Fruit fly (Drosophila melanogaster): ENCODE data around the gene sala.

The sala gene

DNA sequence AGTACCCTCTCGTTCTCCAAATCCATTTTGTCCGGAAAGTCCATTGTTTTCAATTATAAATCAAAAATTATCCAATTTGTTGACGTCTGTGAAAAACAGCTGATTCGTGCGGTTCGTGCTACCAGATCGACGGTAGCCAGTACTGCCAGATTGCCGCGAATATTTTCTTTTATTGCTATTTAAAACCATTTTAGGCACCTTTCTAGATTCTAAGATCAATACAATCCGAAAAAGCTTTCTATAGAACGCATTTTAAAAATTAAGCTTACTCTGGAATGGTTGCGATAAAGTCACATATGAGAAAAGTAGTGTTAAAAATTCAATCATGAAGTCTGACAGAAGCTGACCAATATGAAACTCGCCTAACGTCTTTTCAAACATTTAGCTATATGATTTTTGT lies 14.3 kb downstream of the sala start, which contains the start of gene Cog8 (continued):
- no peak for TF ChIP-seq CG6813 (GFP tag; optimal IDR thresholded peaks at IDR 0.05)
- TF ChIP-seq Bdp1 (GFP tag; optimal IDR thresholded peaks at IDR 0.05): no peak
- no peak for TF ChIP-seq Doc3 (GFP tag; IDR thresholded peaks at IDR 0.05; ENCODE audit: partially characterized antibody)
- TF ChIP-seq CG17359 (tag; optimal IDR thresholded peaks at IDR 0.05): no peak
- no peak for TF ChIP-seq CG6654 (GFP tag; optimal IDR thresholded peaks at IDR 0.05)
- no peak for TF ChIP-seq hth (optimal IDR thresholded peaks at IDR 0.05)
- TF ChIP-seq CG14014 (GFP tag; IDR thresholded peaks at IDR 0.05): no peak
- TF ChIP-seq CG9797 (GFP tag; optimal IDR thresholded peaks at IDR 0.05): peak; percentile 4
- no peak for TF ChIP-seq CG34376 (GFP tag; optimal IDR thresholded peaks at IDR 0.05)
- TF ChIP-seq nerfin-1 (tag; optimal IDR thresholded peaks at IDR 0.05): no peak
- no peak for TF ChIP-seq CG18476 (GFP tag; optimal IDR thresholded peaks at IDR 0.05)
- no peak for TF ChIP-seq sima (GFP tag; optimal IDR thresholded peaks at IDR 0.05)
- no peak for TF ChIP-seq br (optimal IDR thresholded peaks at IDR 0.05)
- TF ChIP-seq fu2 (GFP tag; optimal IDR thresholded peaks at IDR 0.05): peak; percentile 35
- peak; percentile 52 for TF ChIP-seq jumu (GFP tag; optimal IDR thresholded peaks at IDR 0.05)
- TF ChIP-seq CG1792 (GFP tag; optimal IDR thresholded peaks at IDR 0.05): no peak
- TF ChIP-seq CG32532 (GFP tag; IDR thresholded peaks at IDR 0.05): peak; percentile 18; the same call in 1 of the 2 replicates
- no peak for TF ChIP-seq CG34422 (GFP tag; IDR thresholded peaks at IDR 0.05)
- no peak for TF ChIP-seq oc (tag; optimal IDR thresholded peaks at IDR 0.05)
- no peak for TF ChIP-seq Optix (GFP tag; IDR thresholded peaks at IDR 0.05)
- peak in 1 of 2 experiments; percentile 18 for TF ChIP-seq bsh (GFP tag; optimal IDR thresholded peaks at IDR 0.05)
- TF ChIP-seq MBD-R2 (GFP tag; IDR thresholded peaks at IDR 0.05): peak; percentile 72
- no peak for TF ChIP-seq crol (GFP tag; IDR thresholded peaks at IDR 0.05)
- TF ChIP-seq nerfin-2 (GFP tag; IDR thresholded peaks at IDR 0.05; ENCODE audit: partially characterized antibody): no peak
- no peak for TF ChIP-seq sob (GFP tag; IDR thresholded peaks at IDR 0.05)
- TF ChIP-seq bigmax (GFP tag; optimal IDR thresholded peaks at IDR 0.05): no peak
- no peak for TF ChIP-seq schlank (tag; optimal IDR thresholded peaks at IDR 0.05)
- no peak for TF ChIP-seq CG6254 (GFP tag; optimal IDR thresholded peaks at IDR 0.05)
- peak; percentile 73 for TF ChIP-seq mam (GFP tag; optimal IDR thresholded peaks at IDR 0.05)
- TF ChIP-seq Hand (GFP tag; optimal IDR thresholded peaks at IDR 0.05): no peak
- TF ChIP-seq Chrac-16 (GFP tag; optimal IDR thresholded peaks at IDR 0.05): peak; percentile 66
- no peak for TF ChIP-seq CG11085 (GFP tag; IDR thresholded peaks at IDR 0.05)
- TF ChIP-seq CG3281 (GFP tag; optimal IDR thresholded peaks at IDR 0.05): no peak
- TF ChIP-seq CG2116 (GFP tag; optimal IDR thresholded peaks at IDR 0.05): peak; percentile 62
- peak; percentile 68 for TF ChIP-seq Lhr (GFP tag; optimal IDR thresholded peaks at IDR 0.05)
- no peak for TF ChIP-seq CG13287 (GFP tag; IDR thresholded peaks at IDR 0.05; ENCODE audit: partially characterized antibody)
- no peak; the same call in 1 of the 2 replicates for TF ChIP-seq CG4404 (GFP tag; IDR thresholded peaks at IDR 0.05)
- TF ChIP-seq CG2889 (GFP tag; IDR thresholded peaks at IDR 0.05): no peak
- TF ChIP-seq CG10147 (GFP tag; optimal IDR thresholded peaks at IDR 0.05): no peak
- TF ChIP-seq CG8478 (optimal IDR thresholded peaks at IDR 0.05): no peak
- no peak for TF ChIP-seq Mrtf (GFP tag; IDR thresholded peaks at IDR 0.05)
- TF ChIP-seq dm (GFP tag; optimal IDR thresholded peaks at IDR 0.05): peak; percentile 10
- 0 out of 2 replicates have a peak, but pooled peaks have one; percentile 15 for TF ChIP-seq CG14441 (GFP tag; IDR thresholded peaks at IDR 0.05)
- TF ChIP-seq Lpt (GFP tag; optimal IDR thresholded peaks at IDR 0.05): no peak
- no peak for TF ChIP-seq CG2202 (tag; optimal IDR thresholded peaks at IDR 0.05)
- TF ChIP-seq ken (GFP tag; IDR thresholded peaks at IDR 0.05): no peak
- TF ChIP-seq wor (GFP tag; IDR thresholded peaks at IDR 0.05): no peak
- no peak for TF ChIP-seq Hey (tag; optimal IDR thresholded peaks at IDR 0.05)
- no peak for TF ChIP-seq rib (GFP tag; IDR thresholded peaks at IDR 0.05)
- no peak for TF ChIP-seq kni (GFP tag; optimal IDR thresholded peaks at IDR 0.05)
- peak; percentile 24 for TF ChIP-seq repo (GFP tag; optimal IDR thresholded peaks at IDR 0.05)
- peak; percentile 43 for TF ChIP-seq Aef1 (GFP tag; IDR thresholded peaks at IDR 0.05)
- TF ChIP-seq CG4820 (GFP tag; optimal IDR thresholded peaks at IDR 0.05): peak; percentile 25
